Fruit fly (Drosophila melanogaster) whole organism, embryonic: Measurements from ENCODE around the gene Ptp69D.

ENCODE experiments used
- BtbVII ChIP-seq: fragments of 200-800 bp; sonication (Bioruptor generic); optimal IDR thresholded peaks from 3 replicates; lab custom pipeline; 2017; ENCODE audit warnings: missing biosample characterization, mild to moderate bottlenecking, missing genetic modification characterization
- CG10565 ChIP-seq: fragments of 200-800 bp; sonication (Bioruptor generic); optimal IDR thresholded peaks from 3 replicates; lab custom pipeline; 2016; ENCODE audit warnings: missing biosample characterization, mild to moderate bottlenecking, missing genetic modification characterization
- CG10979 ChIP-seq: fragments of 200-800 bp; sonication (Bioruptor generic); optimal IDR thresholded peaks from 2 replicates; lab custom pipeline; 2018; ENCODE audit warnings: missing biosample characterization, mild to moderate bottlenecking, missing genetic modification characterization, moderate library complexity
- CG11696 ChIP-seq: fragments of 200-800 bp; sonication (Bioruptor generic); IDR thresholded peaks from 2 replicates; pipeline ENCODE4 v1.3.6; 2022; ENCODE audit warnings: missing biosample characterization, missing genetic modification characterization
- CG12391 ChIP-seq: fragments of 200-800 bp; sonication (Bioruptor generic); optimal IDR thresholded peaks from 3 replicates; lab custom pipeline; 2018; ENCODE audit warnings: missing biosample characterization, mild to moderate bottlenecking, missing genetic modification characterization, moderate library complexity
- CG14050 ChIP-seq: fragments of 200-800 bp; sonication (Bioruptor generic); IDR thresholded peaks from 3 replicates; pipeline ENCODE4 v1.3.6; 2022; ENCODE audit warnings: missing biosample characterization, missing genetic modification characterization
- CG17359 ChIP-seq: fragments of 200-800 bp; sonication (Bioruptor generic); optimal IDR thresholded peaks from 3 replicates; lab custom pipeline; 2018; ENCODE audit warnings: missing biosample characterization, mild to moderate bottlenecking, missing genetic modification characterization, moderate library complexity
- CG17829 ChIP-seq: fragments of 200-800 bp; optimal IDR thresholded peaks from 2 replicates; lab custom pipeline; 2019; ENCODE audit warnings: missing biosample characterization, mild to moderate bottlenecking, missing genetic modification characterization, moderate library complexity
- CG18262 ChIP-seq: fragments of 200-800 bp; optimal IDR thresholded peaks from 3 replicates; lab custom pipeline; 2019; ENCODE audit warnings: missing biosample characterization, mild to moderate bottlenecking, missing genetic modification characterization, moderate library complexity
- CG2129 ChIP-seq: fragments of 200-800 bp; sonication (Bioruptor generic); IDR thresholded peaks from 2 replicates; pipeline ENCODE4 v1.3.6; 2022; ENCODE audit warnings: missing biosample characterization, missing genetic modification characterization; ENCODE audit not compliant: partially characterized antibody
- CG2202 ChIP-seq: fragments of 200-800 bp; sonication (Bioruptor generic); optimal IDR thresholded peaks from 2 replicates; lab custom pipeline; 2018; ENCODE audit warnings: missing biosample characterization, mild to moderate bottlenecking, missing genetic modification characterization
- CG2712 ChIP-seq: fragments of 200-800 bp; optimal IDR thresholded peaks from 3 replicates; lab custom pipeline; 2019; ENCODE audit warnings: missing biosample characterization, mild to moderate bottlenecking, missing genetic modification characterization, moderate library complexity
- CG2875 ChIP-seq: fragments of 200-800 bp; sonication (Bioruptor generic); optimal IDR thresholded peaks from 2 replicates; lab custom pipeline; 2017; ENCODE audit warnings: missing biosample characterization, mild to moderate bottlenecking, missing genetic modification characterization, missing genetic modification reagents
- CG31388 ChIP-seq: fragments of 200-800 bp; sonication (Bioruptor generic); optimal IDR thresholded peaks from 2 replicates; lab custom pipeline; 2016; ENCODE audit warnings: missing biosample characterization, missing genetic modification characterization
- CG3407 ChIP-seq: fragments of 200-800 bp; sonication (Bioruptor generic); optimal IDR thresholded peaks from 2 replicates; lab custom pipeline; 2018; ENCODE audit warnings: missing biosample characterization, mild to moderate bottlenecking, missing genetic modification characterization
- CG4820 ChIP-seq: fragments of 200-800 bp; sonication (Bioruptor generic); optimal IDR thresholded peaks from 3 replicates; lab custom pipeline; 2016; ENCODE audit warnings: missing biosample characterization, missing genetic modification characterization
- CG6683 ChIP-seq: fragments of 200-800 bp; sonication (Bioruptor generic); optimal IDR thresholded peaks from 2 replicates; lab custom pipeline; 2017; ENCODE audit warnings: missing biosample characterization, mild to moderate bottlenecking, missing genetic modification characterization, missing genetic modification reagents
- CG6689 ChIP-seq: fragments of 200-800 bp; sonication (Bioruptor generic); IDR thresholded peaks from 2 replicates; pipeline ENCODE4 v1.3.6; 2022; ENCODE audit warnings: missing biosample characterization, missing genetic modification characterization
- CG6813 ChIP-seq: fragments of 200-800 bp; sonication (Bioruptor generic); optimal IDR thresholded peaks from 2 replicates; lab custom pipeline; 2017; ENCODE audit warnings: missing biosample characterization, missing genetic modification characterization, mild to moderate bottlenecking, moderate library complexity, missing genetic modification reagents
- CG7556 ChIP-seq: fragments of 200-800 bp; sonication (Bioruptor generic); optimal IDR thresholded peaks from 2 replicates; lab custom pipeline; 2017; ENCODE audit warnings: missing biosample characterization, mild to moderate bottlenecking, missing genetic modification characterization
- CG7786 ChIP-seq: fragments of 200-800 bp; sonication (Bioruptor generic); optimal IDR thresholded peaks from 2 replicates; lab custom pipeline; 2016; ENCODE audit warnings: missing biosample characterization, missing genetic modification characterization
- CG7987 ChIP-seq: fragments of 200-800 bp; sonication (Bioruptor generic); optimal IDR thresholded peaks from 2 replicates; lab custom pipeline; 2018; ENCODE audit warnings: missing biosample characterization, mild to moderate bottlenecking, missing genetic modification characterization, moderate library complexity
- CG9727 ChIP-seq: fragments of 200-800 bp; sonication (Bioruptor generic); optimal IDR thresholded peaks from 3 replicates; lab custom pipeline; 2017; ENCODE audit warnings: missing biosample characterization, mild to moderate bottlenecking, missing genetic modification characterization
- CG9817 ChIP-seq: fragments of 200-800 bp; sonication (Bioruptor generic); optimal IDR thresholded peaks from 2 replicates; lab custom pipeline; 2018; ENCODE audit warnings: missing biosample characterization, mild to moderate bottlenecking, missing genetic modification characterization, moderate library complexity
- Dp ChIP-seq: fragments of 200-800 bp; sonication (Bioruptor generic); optimal IDR thresholded peaks from 2 replicates; lab custom pipeline; 2018; ENCODE audit warnings: missing biosample characterization, mild to moderate bottlenecking, missing genetic modification characterization, moderate library complexity
- Fer3 ChIP-seq: fragments of 200-800 bp; sonication (Bioruptor generic); optimal IDR thresholded peaks from 2 replicates; lab custom pipeline; 2018; ENCODE audit warnings: missing biosample characterization, mild to moderate bottlenecking, missing genetic modification characterization, moderate library complexity
- Hr78 ChIP-seq, 2 experiments: fragments of 200-800 bp in 1 of 2; fragments of >200 bp in 1 of 2; sonication (Bioruptor generic) in 1 of 2; optimal IDR thresholded peaks; 2 replicates each; lab custom pipeline; 2017 to 2019; ENCODE audit warnings: missing biosample characterization in 2 of 2, missing genetic modification characterization in 2 of 2, mild to moderate bottlenecking in 1 of 2, moderate library complexity in 1 of 2
- Max ChIP-seq: fragments of 200-800 bp; sonication (Bioruptor generic); optimal IDR thresholded peaks from 2 replicates; lab custom pipeline; 2016; ENCODE audit warnings: missing biosample characterization, mild to moderate bottlenecking, missing genetic modification characterization
- Meics ChIP-seq: fragments of 200-800 bp; sonication (Bioruptor generic); optimal IDR thresholded peaks from 2 replicates; lab custom pipeline; 2017; ENCODE audit warnings: missing biosample characterization, mild to moderate bottlenecking, missing genetic modification characterization
- Oli ChIP-seq: fragments of 200-800 bp; sonication (Bioruptor generic); optimal IDR thresholded peaks from 2 replicates; lab custom pipeline; 2018; ENCODE audit warnings: missing biosample characterization, mild to moderate bottlenecking, missing genetic modification characterization, moderate library complexity
- Spps ChIP-seq: fragments of 200-800 bp; sonication (Bioruptor generic); optimal IDR thresholded peaks from 2 replicates; lab custom pipeline; 2018; ENCODE audit warnings: missing biosample characterization, mild to moderate bottlenecking, missing genetic modification characterization
- ato ChIP-seq: fragments of 200-800 bp; sonication (Bioruptor generic); IDR thresholded peaks from 2 replicates; pipeline ENCODE4 v1.3.6; 2022; ENCODE audit warnings: missing biosample characterization, missing genetic modification characterization; ENCODE audit not compliant: partially characterized antibody
- bsh ChIP-seq, 2 experiments: fragments of 200-800 bp; sonication (Bioruptor generic); optimal IDR thresholded peaks; 2 replicates each; lab custom pipeline; 2017 to 2018; ENCODE audit warnings: mild to moderate bottlenecking in 2 of 2, missing biosample characterization in 2 of 2, missing genetic modification characterization in 2 of 2, moderate library complexity in 1 of 2
- caup ChIP-seq: fragments of 200-800 bp; sonication (Bioruptor generic); optimal IDR thresholded peaks from 3 replicates; lab custom pipeline; 2017; ENCODE audit warnings: missing biosample characterization, mild to moderate bottlenecking, missing genetic modification characterization, moderate library complexity; ENCODE audit not compliant: severe bottlenecking
- dmrt11E ChIP-seq: fragments of 200-800 bp; sonication (Bioruptor generic); optimal IDR thresholded peaks from 3 replicates; lab custom pipeline; 2018; ENCODE audit warnings: missing biosample characterization, mild to moderate bottlenecking, missing genetic modification characterization, moderate library complexity
- emc ChIP-seq: fragments of 200-800 bp; sonication (Bioruptor generic); optimal IDR thresholded peaks from 2 replicates; lab custom pipeline; 2016; ENCODE audit warnings: missing biosample characterization, missing genetic modification characterization
- gce ChIP-seq: fragments of 200-800 bp; sonication (Bioruptor generic); IDR thresholded peaks from 3 replicates; pipeline ENCODE4 v1.3.6; 2022; ENCODE audit warnings: missing biosample characterization, missing genetic modification characterization
- gfzf ChIP-seq: fragments of 200-800 bp; sonication (Bioruptor generic); optimal IDR thresholded peaks from 2 replicates; lab custom pipeline; 2016; ENCODE audit warnings: missing biosample characterization, mild to moderate bottlenecking, missing genetic modification characterization, moderate library complexity
- grau ChIP-seq: fragments of 200-800 bp; optimal IDR thresholded peaks from 3 replicates; lab custom pipeline; 2019; ENCODE audit warnings: missing biosample characterization, mild to moderate bottlenecking, missing genetic modification characterization, moderate library complexity
- hkb ChIP-seq, 2 experiments: fragments of 200-800 bp in 1 of 2; fragments of >200 bp in 1 of 2; sonication (Bioruptor generic) in 1 of 2; IDR thresholded peaks in 1 of 2; optimal IDR thresholded peaks in 1 of 2; 2 replicates each; pipeline versions ENCODE4 v1.3.6 to Lab custom; 2017 to 2022; ENCODE audit warnings: missing biosample characterization in 1 of 2, missing genetic modification characterization in 1 of 2
- inv ChIP-seq: fragments of 200-800 bp; sonication (Bioruptor generic); IDR thresholded peaks from 2 replicates; pipeline ENCODE4 v1.3.6; 2022; ENCODE audit warnings: missing biosample characterization, missing genetic modification characterization; ENCODE audit not compliant: partially characterized antibody
- nmo ChIP-seq: fragments of 200-800 bp; sonication (Bioruptor generic); optimal IDR thresholded peaks from 2 replicates; lab custom pipeline; 2018; ENCODE audit warnings: missing biosample characterization, mild to moderate bottlenecking, missing genetic modification characterization, moderate library complexity
- org-1 ChIP-seq: fragments of 200-800 bp; sonication (Bioruptor generic); optimal IDR thresholded peaks from 2 replicates; lab custom pipeline; 2017; ENCODE audit warnings: missing biosample characterization, missing genetic modification characterization
- pfk ChIP-seq: fragments of 200-800 bp; sonication (Bioruptor generic); optimal IDR thresholded peaks from 2 replicates; lab custom pipeline; 2018; ENCODE audit warnings: missing biosample characterization, mild to moderate bottlenecking, missing genetic modification characterization, moderate library complexity
- phol ChIP-seq: fragments of 200-800 bp; sonication (Bioruptor generic); optimal IDR thresholded peaks from 3 replicates; lab custom pipeline; 2018; ENCODE audit warnings: missing biosample characterization, mild to moderate bottlenecking, missing genetic modification characterization, moderate library complexity
- rib ChIP-seq: fragments of 200-800 bp; sonication (Bioruptor generic); IDR thresholded peaks from 2 replicates; pipeline ENCODE4 v1.3.6; 2022; ENCODE audit warnings: missing biosample characterization, missing genetic modification characterization
- shn ChIP-seq: fragments of 200-800 bp; sonication (Bioruptor generic); optimal IDR thresholded peaks from 3 replicates; lab custom pipeline; 2016; ENCODE audit warnings: missing biosample characterization, missing genetic modification characterization
- trem ChIP-seq: fragments of 200-800 bp; optimal IDR thresholded peaks from 3 replicates; lab custom pipeline; 2019; ENCODE audit warnings: missing biosample characterization, mild to moderate bottlenecking, missing genetic modification characterization, moderate library complexity
- zen2 ChIP-seq: fragments of 200-800 bp; sonication (Bioruptor generic); IDR thresholded peaks from 3 replicates; pipeline ENCODE4 v1.3.6; 2022; ENCODE audit warnings: missing biosample characterization, missing genetic modification characterization; ENCODE audit not compliant: partially characterized antibody

Ptp69D gene

DNA sequence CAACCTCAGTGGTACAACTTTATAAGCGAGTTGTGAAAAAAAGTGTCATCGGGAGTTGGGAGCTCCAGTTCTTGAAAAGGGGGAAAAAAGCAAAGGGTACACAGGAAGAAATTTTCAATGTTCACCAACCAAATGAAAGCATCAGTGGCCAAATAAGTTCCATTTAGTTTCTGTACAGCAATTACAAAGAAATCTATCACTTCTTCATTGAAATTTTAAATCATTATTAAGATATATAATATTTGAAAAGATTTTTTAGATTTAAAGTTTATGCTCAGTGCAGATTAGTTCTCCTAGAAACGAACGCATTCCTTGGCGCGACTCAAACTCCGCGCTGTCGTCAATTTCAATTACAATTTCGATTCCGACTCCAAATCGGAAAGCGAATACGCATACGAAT, 33.4 kb upstream of the Ptp69D start (continued):
- TF ChIP-seq CG6689, result no peak
- TF ChIP-seq Dp (GFP tag; lab: Kevin White, UChicago), result no peak
- peak; percentile 17 for TF ChIP-seq trem (tag; lab: Kevin White, UChicago)
- TF ChIP-seq phol (tag; lab: Kevin White, UChicago), result peak; percentile 28
- no peak for TF ChIP-seq rib (GFP tag; lab: Robert Waterston, UW)
- TF ChIP-seq CG17359 (tag; lab: Kevin White, UChicago), result no peak
- TF ChIP-seq gfzf (GFP tag; lab: Kevin White, UChicago), result no peak
- TF ChIP-seq zen2, result no peak
- TF ChIP-seq CG2875 (GFP tag; lab: Kevin White, UChicago), result peak; percentile 20
- peak; percentile 39 for TF ChIP-seq CG18262 (tag; lab: Kevin White, UChicago)
- TF ChIP-seq CG4820 (GFP tag; lab: Kevin White, UChicago), result no peak
- TF ChIP-seq CG31388 (GFP tag; lab: Kevin White, UChicago), result no peak
- TF ChIP-seq pfk (GFP tag; lab: Kevin White, UChicago), result no peak
- TF ChIP-seq gce (GFP tag; lab: Robert Waterston, UW), result no peak
- TF ChIP-seq CG10979 (tag; lab: Kevin White, UChicago), result peak; percentile 11
- no peak for TF ChIP-seq CG6813 (GFP tag; lab: Kevin White, UChicago)
- TF ChIP-seq CG6683 (GFP tag; lab: Kevin White, UChicago), result no peak
- no peak for TF ChIP-seq CG7987 (GFP tag; lab: Kevin White, UChicago)
- TF ChIP-seq CG17829 (tag; lab: Kevin White, UChicago), result no peak
- peak; percentile 18 for TF ChIP-seq CG9727 (GFP tag; lab: Kevin White, UChicago)
- TF ChIP-seq BtbVII (GFP tag; lab: Kevin White, UChicago), result no peak
- TF ChIP-seq emc (GFP tag; lab: Kevin White, UChicago), result no peak
- TF ChIP-seq Hr78 (GFP tag; optimal IDR thresholded peaks at IDR 0.05; lab: Kevin White, UChicago), result no peak
- no peak for TF ChIP-seq Meics
- no peak for TF ChIP-seq grau (tag; lab: Kevin White, UChicago)
- no peak for TF ChIP-seq CG11696 (GFP tag; lab: Robert Waterston, UW)
- peak; percentile 27 for TF ChIP-seq nmo (GFP tag; lab: Kevin White, UChicago)
- peak; percentile 33 for TF ChIP-seq dmrt11E (tag; lab: Kevin White, UChicago)
- TF ChIP-seq Fer3, result no peak
- no peak for TF ChIP-seq CG2202 (tag; lab: Kevin White, UChicago)
- peak; percentile 6 for TF ChIP-seq Oli (tag; lab: Kevin White, UChicago)
- no peak for TF ChIP-seq CG10565 (GFP tag; lab: Kevin White, UChicago)
- no peak for TF ChIP-seq inv (GFP tag; lab: Robert Waterston, UW)
- TF ChIP-seq CG2129 (GFP tag; lab: Robert Waterston, UW), result no peak
- TF ChIP-seq Spps (tag; lab: Kevin White, UChicago), result no peak
- no peak for TF ChIP-seq hkb (optimal IDR thresholded peaks at IDR 0.05; lab: Kevin White, UChicago)
- 0 out of 2 replicates have a peak, but pooled peaks have one; percentile 6 for TF ChIP-seq hkb (GFP tag; IDR thresholded peaks at IDR 0.05; lab: Robert Waterston, UW)
- no peak for TF ChIP-seq shn
- no peak for TF ChIP-seq caup (GFP tag; lab: Kevin White, UChicago)
- TF ChIP-seq org-1, result no peak
- no peak for TF ChIP-seq CG3407 (GFP tag; lab: Kevin White, UChicago)
- no peak for TF ChIP-seq CG7786 (GFP tag; lab: Kevin White, UChicago)
- TF ChIP-seq CG9817 (tag; lab: Kevin White, UChicago), result no peak
- peak; percentile 29 for TF ChIP-seq CG12391
- no peak for TF ChIP-seq ato
- TF ChIP-seq bsh (GFP tag; optimal IDR thresholded peaks at IDR 0.05; lab: Kevin White, UChicago), result peak in 1 of 2 experiments; percentile 52
- no peak for TF ChIP-seq CG7556 (GFP tag; lab: Kevin White, UChicago)
- no peak for TF ChIP-seq CG14050 (GFP tag; lab: Robert Waterston, UW)
- peak; percentile 36 for TF ChIP-seq CG2712 (tag; lab: Kevin White, UChicago)
- no peak for TF ChIP-seq Max (GFP tag; lab: Kevin White, UChicago)
